Fruit fly (Drosophila melanogaster) whole organism, embryonic: ENCODE measurements around the gene CG12974.

Source experiments
- Atf-2 ChIP-seq: fragments of 200-800 bp; sonication (Bioruptor generic); optimal IDR thresholded peaks from 2 replicates; lab custom pipeline; 2016; ENCODE audit warnings: missing biosample characterization, missing genetic modification characterization
- CG10565 ChIP-seq: fragments of 200-800 bp; sonication (Bioruptor generic); optimal IDR thresholded peaks from 3 replicates; lab custom pipeline; 2016; ENCODE audit warnings: missing biosample characterization, mild to moderate bottlenecking, missing genetic modification characterization
- CG11398 ChIP-seq: fragments of 200-800 bp; sonication (Bioruptor generic); optimal IDR thresholded peaks from 2 replicates; lab custom pipeline; 2016; ENCODE audit warnings: missing biosample characterization, missing genetic modification characterization
- CG11696 ChIP-seq: fragments of 200-800 bp; sonication (Bioruptor generic); IDR thresholded peaks from 2 replicates; pipeline ENCODE4 v1.3.6; 2022; ENCODE audit warnings: missing biosample characterization, missing genetic modification characterization
- CG11723 ChIP-seq: fragments of 200-800 bp; sonication (Bioruptor generic); optimal IDR thresholded peaks from 2 replicates; lab custom pipeline; 2017; ENCODE audit warnings: missing biosample characterization, mild to moderate bottlenecking, missing genetic modification characterization
- CG13775 ChIP-seq: fragments of 200-800 bp; sonication (Bioruptor generic); optimal IDR thresholded peaks from 3 replicates; lab custom pipeline; 2017; ENCODE audit warnings: missing biosample characterization, mild to moderate bottlenecking, missing genetic modification characterization
- CG14667 ChIP-seq: fragments of 200-800 bp; sonication (Bioruptor generic); IDR thresholded peaks from 2 replicates; pipeline ENCODE4 v1.3.6; 2022; ENCODE audit warnings: missing biosample characterization, missing genetic modification characterization
- CG1647 ChIP-seq: fragments of 200-800 bp; sonication (Bioruptor generic); optimal IDR thresholded peaks from 3 replicates; lab custom pipeline; 2016; ENCODE audit warnings: missing biosample characterization, missing genetic modification characterization
- CG16815 ChIP-seq: fragments of 200-800 bp; sonication (Bioruptor generic); optimal IDR thresholded peaks from 3 replicates; lab custom pipeline; 2017; ENCODE audit warnings: missing biosample characterization, mild to moderate bottlenecking, missing genetic modification characterization
- CG17802 ChIP-seq: fragments of 200-800 bp; sonication (Bioruptor generic); optimal IDR thresholded peaks from 2 replicates; lab custom pipeline; 2018; ENCODE audit warnings: missing biosample characterization, mild to moderate bottlenecking, missing genetic modification characterization, moderate library complexity
- CG18476 ChIP-seq: fragments of 200-800 bp; sonication (Bioruptor generic); optimal IDR thresholded peaks from 2 replicates; lab custom pipeline; 2016; ENCODE audit warnings: missing biosample characterization, mild to moderate bottlenecking, missing genetic modification characterization
- CG2712 ChIP-seq: fragments of 200-800 bp; optimal IDR thresholded peaks from 3 replicates; lab custom pipeline; 2019; ENCODE audit warnings: missing biosample characterization, mild to moderate bottlenecking, missing genetic modification characterization, moderate library complexity
- CG31441 ChIP-seq: fragments of 200-800 bp; sonication (Bioruptor generic); IDR thresholded peaks from 2 replicates; pipeline ENCODE4 v1.3.6; 2022; ENCODE audit warnings: missing biosample characterization, missing genetic modification characterization
- CG3281 ChIP-seq: fragments of 200-800 bp; sonication (Bioruptor generic); optimal IDR thresholded peaks from 3 replicates; lab custom pipeline; 2017; ENCODE audit warnings: missing biosample characterization, mild to moderate bottlenecking, missing genetic modification characterization
- CG6689 ChIP-seq: fragments of 200-800 bp; sonication (Bioruptor generic); IDR thresholded peaks from 2 replicates; pipeline ENCODE4 v1.3.6; 2022; ENCODE audit warnings: missing biosample characterization, missing genetic modification characterization
- CG7372 ChIP-seq: fragments of 200-800 bp; sonication (Bioruptor generic); IDR thresholded peaks from 2 replicates; pipeline ENCODE4 v1.3.6; 2022; ENCODE audit warnings: missing biosample characterization, missing genetic modification characterization
- CG8089 ChIP-seq: fragments of 200-800 bp; sonication (Bioruptor generic); optimal IDR thresholded peaks from 3 replicates; lab custom pipeline; 2016; ENCODE audit warnings: missing biosample characterization, missing genetic modification characterization
- CG9215 ChIP-seq: fragments of 200-800 bp; sonication (Bioruptor generic); IDR thresholded peaks from 2 replicates; pipeline ENCODE4 v1.3.6; 2022; ENCODE audit warnings: missing biosample characterization, missing genetic modification characterization
- Dbx ChIP-seq: fragments of 200-800 bp; sonication (Bioruptor generic); IDR thresholded peaks from 3 replicates; pipeline ENCODE4 v1.3.6; 2022; ENCODE audit warnings: missing biosample characterization, missing genetic modification characterization
- Dek ChIP-seq: fragments of 200-800 bp; sonication (Bioruptor generic); optimal IDR thresholded peaks from 3 replicates; lab custom pipeline; 2019; ENCODE audit warnings: missing biosample characterization, mild to moderate bottlenecking, missing genetic modification characterization, moderate library complexity
- E2f1 ChIP-seq: fragments of 200-800 bp; sonication (Bioruptor generic); IDR thresholded peaks from 2 replicates; pipeline ENCODE4 v1.3.6; 2022; ENCODE audit warnings: missing biosample characterization, missing genetic modification characterization
- Ets65A ChIP-seq: fragments of 200-800 bp; sonication (Bioruptor generic); peaks from one replicate; lab custom pipeline; 2016; ENCODE audit warnings: missing biosample characterization, missing genetic modification characterization
- Fer1 ChIP-seq: fragments of 200-800 bp; sonication (Bioruptor generic); optimal IDR thresholded peaks from 2 replicates; lab custom pipeline; 2017; ENCODE audit warnings: missing biosample characterization, mild to moderate bottlenecking, missing genetic modification characterization
- HLH3B ChIP-seq: fragments of 200-800 bp; sonication (Bioruptor generic); IDR thresholded peaks from 2 replicates; pipeline ENCODE4 v1.3.6; 2022; ENCODE audit warnings: missing biosample characterization, missing genetic modification characterization
- Hr78 ChIP-seq, 2 experiments: fragments of 200-800 bp in 1 of 2; fragments of >200 bp in 1 of 2; sonication (Bioruptor generic) in 1 of 2; optimal IDR thresholded peaks; 2 replicates each; lab custom pipeline; 2017 to 2019; ENCODE audit warnings: missing biosample characterization in 2 of 2, missing genetic modification characterization in 2 of 2, mild to moderate bottlenecking in 1 of 2, moderate library complexity in 1 of 2
- Lim3 ChIP-seq: fragments of 200-800 bp; sonication (Bioruptor generic); IDR thresholded peaks from 2 replicates; pipeline ENCODE4 v1.3.6; 2022; ENCODE audit warnings: missing biosample characterization, missing genetic modification characterization
- MESR4 ChIP-seq: fragments of 200-800 bp; sonication (Bioruptor generic); optimal IDR thresholded peaks from 2 replicates; lab custom pipeline; 2018; ENCODE audit warnings: missing biosample characterization, mild to moderate bottlenecking, missing genetic modification characterization, moderate library complexity
- Meics ChIP-seq: fragments of 200-800 bp; sonication (Bioruptor generic); optimal IDR thresholded peaks from 2 replicates; lab custom pipeline; 2017; ENCODE audit warnings: missing biosample characterization, mild to moderate bottlenecking, missing genetic modification characterization
- Oli ChIP-seq: fragments of 200-800 bp; sonication (Bioruptor generic); optimal IDR thresholded peaks from 2 replicates; lab custom pipeline; 2018; ENCODE audit warnings: missing biosample characterization, mild to moderate bottlenecking, missing genetic modification characterization, moderate library complexity
- Ptx1 ChIP-seq: fragments of 200-800 bp; sonication (Bioruptor generic); IDR thresholded peaks from 2 replicates; pipeline ENCODE4 v1.3.6; 2022; ENCODE audit warnings: missing biosample characterization, missing genetic modification characterization
- Rfx ChIP-seq: fragments of 200-800 bp; sonication (Bioruptor generic); IDR thresholded peaks from 2 replicates; pipeline ENCODE4 v1.3.6; 2022; ENCODE audit warnings: missing biosample characterization, missing genetic modification characterization
- Ssrp ChIP-seq: fragments of 200-800 bp; sonication (Bioruptor generic); optimal IDR thresholded peaks from 2 replicates; lab custom pipeline; 2018; ENCODE audit warnings: missing biosample characterization, mild to moderate bottlenecking, missing genetic modification characterization, moderate library complexity
- Stat92E ChIP-seq, 3 experiments: fragments of >200 bp in 2 of 3; fragments of 200-800 bp in 1 of 3; sonication (Bioruptor generic) in 1 of 3; optimal IDR thresholded peaks; 2 replicates each; lab custom pipeline; 2017 to 2019; ENCODE audit warnings: missing biosample characterization in 3 of 3, missing genetic modification characterization in 3 of 3, mild to moderate bottlenecking in 1 of 3, moderate library complexity in 1 of 3
- Vsx1 ChIP-seq: fragments of 200-800 bp; sonication (Bioruptor generic); optimal IDR thresholded peaks from 2 replicates; lab custom pipeline; 2017; ENCODE audit warnings: missing biosample characterization, mild to moderate bottlenecking, missing genetic modification characterization, missing genetic modification reagents
- al ChIP-seq: fragments of 200-800 bp; sonication (Bioruptor generic); IDR thresholded peaks from 2 replicates; pipeline ENCODE4 v1.3.6; 2022; ENCODE audit warnings: missing biosample characterization, missing genetic modification characterization
- aop ChIP-seq: fragments of 200-800 bp; sonication (Bioruptor generic); IDR thresholded peaks from 2 replicates; pipeline ENCODE4 v1.3.6; 2022; ENCODE audit warnings: missing biosample characterization, missing genetic modification characterization
- ato ChIP-seq: fragments of 200-800 bp; sonication (Bioruptor generic); IDR thresholded peaks from 2 replicates; pipeline ENCODE4 v1.3.6; 2022; ENCODE audit warnings: missing biosample characterization, missing genetic modification characterization; ENCODE audit not compliant: partially characterized antibody
- az2 ChIP-seq: fragments of 200-800 bp; sonication (Bioruptor generic); optimal IDR thresholded peaks from 3 replicates; lab custom pipeline; 2016; ENCODE audit warnings: missing biosample characterization, missing genetic modification characterization
- crol ChIP-seq: fragments of 200-800 bp; sonication (Bioruptor generic); IDR thresholded peaks from 2 replicates; pipeline ENCODE4 v1.3.6; 2022; ENCODE audit warnings: missing biosample characterization, missing genetic modification characterization
- dpn ChIP-seq, 2 experiments: fragments of 200-800 bp; sonication (Bioruptor generic); optimal IDR thresholded peaks; 3 replicates each; lab custom pipeline; 2016; ENCODE audit warnings: missing biosample characterization in 2 of 2, missing genetic modification characterization in 2 of 2
- dysf ChIP-seq: fragments of 200-800 bp; sonication (Bioruptor generic); IDR thresholded peaks from 3 replicates; pipeline ENCODE4 v1.3.6; 2022; ENCODE audit warnings: missing biosample characterization, missing genetic modification characterization
- en ChIP-seq: fragments of 200-800 bp; sonication (Bioruptor generic); optimal IDR thresholded peaks from 2 replicates; lab custom pipeline; 2016; ENCODE audit warnings: missing biosample characterization, missing genetic modification characterization
- ham ChIP-seq: fragments of 200-800 bp; sonication (Bioruptor generic); IDR thresholded peaks from 2 replicates; pipeline ENCODE4 v1.3.6; 2022; ENCODE audit warnings: missing biosample characterization, missing genetic modification characterization
- knrl ChIP-seq: fragments of 200-800 bp; sonication (Bioruptor generic); IDR thresholded peaks from 3 replicates; pipeline ENCODE4 v1.3.6; 2022; ENCODE audit warnings: missing biosample characterization, missing genetic modification characterization; ENCODE audit not compliant: partially characterized antibody
- nerfin-2 ChIP-seq: fragments of 200-800 bp; sonication (Bioruptor generic); IDR thresholded peaks from 2 replicates; pipeline ENCODE4 v1.3.6; 2022; ENCODE audit warnings: missing biosample characterization, missing genetic modification characterization; ENCODE audit not compliant: partially characterized antibody
- org-1 ChIP-seq: fragments of 200-800 bp; sonication (Bioruptor generic); optimal IDR thresholded peaks from 2 replicates; lab custom pipeline; 2017; ENCODE audit warnings: missing biosample characterization, missing genetic modification characterization
- run ChIP-seq: fragments of 200-800 bp; sonication (Bioruptor generic); optimal IDR thresholded peaks from 3 replicates; lab custom pipeline; 2018; ENCODE audit warnings: missing biosample characterization, mild to moderate bottlenecking, missing genetic modification characterization
- tin ChIP-seq: fragments of 200-800 bp; sonication (Bioruptor generic); optimal IDR thresholded peaks from 3 replicates; lab custom pipeline; 2016; ENCODE audit warnings: missing biosample characterization, missing genetic modification characterization
- unpg ChIP-seq: fragments of 200-800 bp; sonication (Bioruptor generic); optimal IDR thresholded peaks from 3 replicates; lab custom pipeline; 2018; ENCODE audit warnings: missing biosample characterization, mild to moderate bottlenecking, missing genetic modification characterization, moderate library complexity
- vvl ChIP-seq: fragments of 200-800 bp; sonication (Bioruptor generic); IDR thresholded peaks from 2 replicates; pipeline ENCODE4 v1.3.6; 2022; ENCODE audit warnings: missing biosample characterization, missing genetic modification characterization
- z ChIP-seq: fragments of 200-800 bp; sonication (Bioruptor generic); IDR thresholded peaks from 3 replicates; pipeline ENCODE4 v1.3.6; 2022; ENCODE audit warnings: missing biosample characterization, missing genetic modification characterization
- zf30C ChIP-seq: fragments of 200-800 bp; sonication (Bioruptor generic); optimal IDR thresholded peaks from 3 replicates; lab custom pipeline; 2018; ENCODE audit warnings: missing biosample characterization, mild to moderate bottlenecking, missing genetic modification characterization

Gene CG12974

DNA sequence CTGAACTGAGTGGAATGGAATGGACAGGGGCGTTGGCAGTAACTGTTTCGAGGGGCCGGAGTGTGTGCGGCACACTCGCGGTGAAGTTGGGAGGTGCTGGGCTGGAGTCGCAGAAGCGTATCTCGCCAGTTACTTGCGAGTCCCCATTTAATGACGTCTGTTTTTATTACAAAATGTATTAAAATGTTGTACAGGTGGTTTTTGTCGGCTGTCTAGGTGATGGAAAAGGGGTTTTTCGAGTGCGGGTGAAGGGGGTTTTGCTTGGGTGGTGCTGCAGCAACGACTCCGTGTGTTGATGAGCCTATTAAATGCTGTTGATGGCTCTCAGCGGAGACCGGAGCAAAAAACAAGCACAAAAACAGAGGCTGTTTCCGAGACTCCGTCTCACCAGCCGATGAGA, 34.4 kb downstream of the CG12974 start (continued):
- no peak for TF ChIP-seq CG3281 (GFP tag; lab: Kevin White, UChicago)
- TF ChIP-seq en (GFP tag; lab: Kevin White, UChicago): no peak
- no peak for TF ChIP-seq CG16815 (GFP tag; lab: Kevin White, UChicago)
- TF ChIP-seq CG6689 (GFP tag; lab: Robert Waterston, UW): peak; percentile 48
- peak; percentile 81; the same call in 2 of the 3 replicates for TF ChIP-seq z (GFP tag; lab: Robert Waterston, UW)
- peak; percentile 50 for TF ChIP-seq Ptx1
- TF ChIP-seq aop (GFP tag; lab: Robert Waterston, UW): no peak
- TF ChIP-seq Dbx: no peak
- no peak for TF ChIP-seq org-1 (GFP tag; lab: Kevin White, UChicago)
- no peak for TF ChIP-seq al
- TF ChIP-seq CG11398: no peak
- no peak for TF ChIP-seq Stat92E (GFP tag; optimal IDR thresholded peaks at IDR 0.05; lab: Kevin White, UChicago)
- TF ChIP-seq run: no peak
- TF ChIP-seq knrl: no peak
- TF ChIP-seq dpn (GFP tag; optimal IDR thresholded peaks at IDR 0.05; lab: Kevin White, UChicago): no peak
- no peak for TF ChIP-seq Lim3 (GFP tag; lab: Robert Waterston, UW)
- TF ChIP-seq Fer1: peak; percentile 8
- no peak for TF ChIP-seq CG8089 (GFP tag; lab: Kevin White, UChicago)
- no peak for TF ChIP-seq zf30C
- no peak for TF ChIP-seq Meics (GFP tag; lab: Kevin White, UChicago)
- TF ChIP-seq ato: no peak
- no peak for TF ChIP-seq CG18476 (GFP tag; lab: Kevin White, UChicago)
- no peak for TF ChIP-seq CG13775 (GFP tag; lab: Kevin White, UChicago)
- no peak for TF ChIP-seq dysf (GFP tag; lab: Robert Waterston, UW)
- no peak for TF ChIP-seq CG14667 (GFP tag; lab: Robert Waterston, UW)
- TF ChIP-seq Hr78 (GFP tag; optimal IDR thresholded peaks at IDR 0.05; lab: Kevin White, UChicago): no peak
- TF ChIP-seq E2f1 (GFP tag; lab: Robert Waterston, UW): peak; percentile 34; the same call in 1 of the 2 replicates
- TF ChIP-seq unpg (GFP tag; lab: Kevin White, UChicago): no peak
- TF ChIP-seq Ssrp: no peak
- TF ChIP-seq Vsx1 (GFP tag; lab: Kevin White, UChicago): no peak
- TF ChIP-seq nerfin-2 (GFP tag; lab: Robert Waterston, UW): no peak
- no peak for TF ChIP-seq CG31441 (GFP tag; lab: Robert Waterston, UW)
- no peak for TF ChIP-seq CG11723 (GFP tag; lab: Kevin White, UChicago)
- TF ChIP-seq Ets65A (GFP tag; lab: Kevin White, UChicago): no peak
- TF ChIP-seq Dek (tag; lab: Kevin White, UChicago): no peak
- TF ChIP-seq CG2712 (tag; lab: Kevin White, UChicago): no peak
- peak; percentile 83 for TF ChIP-seq CG11696
- no peak for TF ChIP-seq Atf-2 (GFP tag; lab: Kevin White, UChicago)
- TF ChIP-seq Rfx (GFP tag; lab: Robert Waterston, UW): peak; percentile 31; the same call in 1 of the 2 replicates
- TF ChIP-seq Oli (tag; lab: Kevin White, UChicago): peak; percentile 15
- peak; percentile 73 for TF ChIP-seq crol
- no peak for TF ChIP-seq CG7372 (GFP tag; lab: Robert Waterston, UW)
- 0 out of 2 replicates have a peak, but pooled peaks have one; percentile 15 for TF ChIP-seq vvl
- no peak for TF ChIP-seq ham (GFP tag; lab: Robert Waterston, UW)
- TF ChIP-seq tin (GFP tag; lab: Kevin White, UChicago): peak; percentile 31
- TF ChIP-seq HLH3B (GFP tag; lab: Robert Waterston, UW): no peak
- 0 out of 2 replicates have a peak, but pooled peaks have one; percentile 17 for TF ChIP-seq CG9215
- TF ChIP-seq az2 (GFP tag; lab: Kevin White, UChicago): peak; percentile 42
- TF ChIP-seq CG17802: no peak
- TF ChIP-seq CG1647 (GFP tag; lab: Kevin White, UChicago): no peak
- TF ChIP-seq MESR4 (GFP tag; lab: Kevin White, UChicago): no peak
- TF ChIP-seq CG10565 (GFP tag; lab: Kevin White, UChicago): no peak
